Fruit fly (Drosophila melanogaster) whole organism, pupa: ENCODE measurements around the gene Atx2.

Experiments used
- CG13204 ChIP-seq: fragments of 200-800 bp; sonication (Bioruptor generic); optimal IDR thresholded peaks from 2 replicates; lab custom pipeline; 2018; ENCODE audit warnings: missing biosample characterization, mild to moderate bottlenecking, missing genetic modification characterization, moderate library complexity
- CG15710 ChIP-seq: fragments of 200-800 bp; sonication (Bioruptor generic); optimal IDR thresholded peaks from 2 replicates; lab custom pipeline; 2018; ENCODE audit warnings: missing biosample characterization, mild to moderate bottlenecking, missing genetic modification characterization, moderate library complexity
- CG17806 ChIP-seq: fragments of 200-800 bp; sonication (Bioruptor generic); optimal IDR thresholded peaks from 2 replicates; lab custom pipeline; 2018; ENCODE audit warnings: missing biosample characterization, mild to moderate bottlenecking, missing genetic modification characterization, moderate library complexity
- CG32121 ChIP-seq: fragments of 200-800 bp; sonication (Bioruptor generic); IDR thresholded peaks from 2 replicates; pipeline ENCODE4 v1.3.6; 2022; ENCODE audit warnings: missing biosample characterization, missing genetic modification characterization
- CG34367 ChIP-seq: fragments of 200-800 bp; sonication (Bioruptor generic); optimal IDR thresholded peaks from 2 replicates; lab custom pipeline; 2018; ENCODE audit warnings: missing biosample characterization, mild to moderate bottlenecking, missing genetic modification characterization
- CG8159 ChIP-seq: fragments of 200-800 bp; sonication (Bioruptor generic); optimal IDR thresholded peaks from 3 replicates; lab custom pipeline; 2018; ENCODE audit warnings: missing biosample characterization, mild to moderate bottlenecking, missing genetic modification characterization, moderate library complexity
- CG8301 ChIP-seq: fragments of 200-800 bp; sonication (Bioruptor generic); optimal IDR thresholded peaks from 2 replicates; lab custom pipeline; 2018; ENCODE audit warnings: missing biosample characterization, mild to moderate bottlenecking, missing genetic modification characterization
- CG9948 ChIP-seq: fragments of 200-800 bp; sonication (Bioruptor generic); optimal IDR thresholded peaks from 2 replicates; lab custom pipeline; 2018; ENCODE audit warnings: missing biosample characterization, mild to moderate bottlenecking, missing genetic modification characterization, moderate library complexity
- EcR ChIP-seq: fragments of 200-800 bp; sonication (Bioruptor generic); optimal IDR thresholded peaks from 3 replicates; lab custom pipeline; 2019; ENCODE audit warnings: missing biosample characterization, missing genetic modification characterization, mild to moderate bottlenecking, moderate library complexity, missing genetic modification reagents
- Ets98B ChIP-seq: fragments of 200-800 bp; sonication (Bioruptor generic); IDR thresholded peaks from 2 replicates; pipeline ENCODE4 v1.3.6; 2022; ENCODE audit warnings: missing biosample characterization, missing genetic modification characterization
- Pif1A ChIP-seq: fragments of 200-800 bp; sonication (Bioruptor generic); optimal IDR thresholded peaks from 3 replicates; lab custom pipeline; 2016; ENCODE audit warnings: missing biosample characterization, missing genetic modification characterization
- Pif1B ChIP-seq: fragments of 200-800 bp; sonication (Bioruptor generic); optimal IDR thresholded peaks from 3 replicates; lab custom pipeline; 2016; ENCODE audit warnings: missing biosample characterization, missing genetic modification characterization
- fd96Ca ChIP-seq: fragments of 200-800 bp; sonication (Bioruptor generic); IDR thresholded peaks from 3 replicates; pipeline ENCODE4 v1.3.6; 2022; ENCODE audit warnings: missing biosample characterization, missing genetic modification characterization
- rn ChIP-seq: fragments of 200-800 bp; sonication (Bioruptor generic); IDR thresholded peaks from 2 replicates; pipeline ENCODE4 v1.3.6; 2022; ENCODE audit warnings: missing biosample characterization, missing genetic modification characterization

- no peak for TF ChIP-seq EcR
- TF ChIP-seq fd96Ca (GFP tag; lab: Robert Waterston, UW), result no peak
- no peak for TF ChIP-seq CG32121
- TF ChIP-seq CG13204 (GFP tag; lab: Kevin White, UChicago), result no peak
- no peak for TF ChIP-seq Ets98B (GFP tag; lab: Robert Waterston, UW)
- TF ChIP-seq CG17806 (tag; lab: Kevin White, UChicago), result no peak
- no peak for TF ChIP-seq rn
- no peak for TF ChIP-seq Pif1B (GFP tag; lab: Kevin White, UChicago)
- no peak for TF ChIP-seq CG8301 (tag; lab: Kevin White, UChicago)
- no peak for TF ChIP-seq CG9948 (tag; lab: Kevin White, UChicago)
- TF ChIP-seq Pif1A (GFP tag; lab: Kevin White, UChicago), result no peak
- no peak for TF ChIP-seq CG34367 (tag; lab: Kevin White, UChicago)
- no peak for TF ChIP-seq CG8159
- no peak for TF ChIP-seq CG15710
Observed at dm6 chr3R:15430349-15430748, 22.1 kb downstream of the Atx2 start.
